Worm (Caenorhabditis elegans) whole organism, mixed stage, embryonic: ENCODE results near the gene etc-1.

Experiments used
- M03D4.4 ChIP-seq: sonication (generic microtip); optimal IDR thresholded peaks from 2 replicates; lab custom pipeline; 2017; ENCODE audit warnings: mild to moderate bottlenecking, missing genetic modification characterization, missing compliant biosample characterization
- bed-3 ChIP-seq: fragments of 200-800 bp; sonication (Bioruptor generic); optimal IDR thresholded peaks from 3 replicates; lab custom pipeline; 2018; ENCODE audit warnings: mild to moderate bottlenecking, missing genetic modification characterization, moderate library complexity, missing compliant biosample characterization
- blmp-1 ChIP-seq: fragments of 150-350 bp; optimal IDR thresholded peaks from 2 replicates; lab custom pipeline; 2014; ENCODE audit warnings: missing biosample characterization, missing genetic modification characterization
- ceh-39 ChIP-seq: fragments of 150-350 bp; optimal IDR thresholded peaks from 2 replicates; lab custom pipeline; 2014; ENCODE audit warnings: missing biosample characterization, missing genetic modification characterization
- ceh-43 ChIP-seq: fragments of 200-800 bp; sonication (Bioruptor generic); optimal IDR thresholded peaks from 2 replicates; lab custom pipeline; 2018; ENCODE audit warnings: mild to moderate bottlenecking, missing genetic modification characterization, moderate library complexity, missing compliant biosample characterization
- ceh-83 ChIP-seq: fragments of 200-800 bp; sonication (Bioruptor generic); optimal IDR thresholded peaks from 2 replicates; lab custom pipeline; 2018; ENCODE audit warnings: mild to moderate bottlenecking, missing genetic modification characterization, missing compliant biosample characterization
- ces-1 ChIP-seq: fragments of 150-350 bp; optimal IDR thresholded peaks from 2 replicates; lab custom pipeline; 2014; ENCODE audit warnings: missing biosample characterization, missing genetic modification reagents, missing genetic modification characterization
- cnd-1 ChIP-seq: fragments of 200-800 bp; sonication (Bioruptor generic); optimal IDR thresholded peaks from 2 replicates; lab custom pipeline; 2018; ENCODE audit warnings: mild to moderate bottlenecking, missing genetic modification characterization, missing compliant biosample characterization
- drap-1 ChIP-seq: fragments of 200-800 bp; sonication (Bioruptor generic); optimal IDR thresholded peaks from 3 replicates; lab custom pipeline; 2018; ENCODE audit warnings: mild to moderate bottlenecking, missing genetic modification characterization, missing compliant biosample characterization
- elt-1 ChIP-seq: sonication (generic microtip); optimal IDR thresholded peaks from 2 replicates; lab custom pipeline; 2017; ENCODE audit warnings: missing genetic modification characterization, mild to moderate bottlenecking, missing compliant biosample characterization, antibody characterized with exemption, moderate library complexity, borderline replicate concordance; ENCODE audit not compliant: insufficient read depth
- elt-3 ChIP-seq: fragments of 150-350 bp; optimal IDR thresholded peaks from 2 replicates; lab custom pipeline; 2014; ENCODE audit warnings: missing biosample characterization, missing genetic modification characterization
- flh-1 ChIP-seq: fragments of 200-800 bp; sonication (Bioruptor generic); optimal IDR thresholded peaks from 2 replicates; lab custom pipeline; 2018; ENCODE audit warnings: mild to moderate bottlenecking, missing genetic modification characterization, moderate library complexity, missing compliant biosample characterization
- ham-2 ChIP-seq: fragments of 200-800 bp; sonication (Bioruptor generic); optimal IDR thresholded peaks from 2 replicates; lab custom pipeline; 2018; ENCODE audit warnings: mild to moderate bottlenecking, missing genetic modification characterization, missing compliant biosample characterization
- hlh-1 ChIP-seq: fragments of 150-350 bp; optimal IDR thresholded peaks from 2 replicates; lab custom pipeline; 2014; ENCODE audit warnings: missing biosample characterization, missing genetic modification reagents, missing genetic modification characterization
- lin-13 ChIP-seq: fragments of 150-350 bp; optimal IDR thresholded peaks from 2 replicates; lab custom pipeline; 2014; ENCODE audit warnings: missing biosample characterization, missing genetic modification characterization
- lsy-2 ChIP-seq: fragments of 150-350 bp; optimal IDR thresholded peaks from 2 replicates; lab custom pipeline; 2014; ENCODE audit warnings: missing biosample characterization, missing genetic modification characterization
- mep-1 ChIP-seq: fragments of 150-350 bp; optimal IDR thresholded peaks from 2 replicates; lab custom pipeline; 2017; ENCODE audit warnings: missing biosample characterization, missing genetic modification reagents, missing genetic modification characterization, inconsistent platforms
- mls-2 ChIP-seq: sonication (generic microtip); optimal IDR thresholded peaks from 2 replicates; lab custom pipeline; 2016; ENCODE audit warnings: mild to moderate bottlenecking, missing genetic modification characterization, moderate library complexity, missing compliant biosample characterization
- nhr-12 ChIP-seq: fragments of 150-350 bp; optimal IDR thresholded peaks from 2 replicates; lab custom pipeline; 2014; ENCODE audit warnings: missing biosample characterization, missing genetic modification characterization
- nhr-2 ChIP-seq: fragments of 150-350 bp; optimal IDR thresholded peaks from 2 replicates; lab custom pipeline; 2014; ENCODE audit warnings: missing biosample characterization, missing genetic modification characterization
- nhr-237 ChIP-seq: fragments of 150-350 bp; optimal IDR thresholded peaks from 2 replicates; lab custom pipeline; 2014; ENCODE audit warnings: missing biosample characterization, missing genetic modification characterization
- nhr-28 ChIP-seq: fragments of 150-350 bp; optimal IDR thresholded peaks from 2 replicates; lab custom pipeline; 2014; ENCODE audit warnings: missing biosample characterization, missing genetic modification characterization
- nhr-76 ChIP-seq: sonication (generic microtip); optimal IDR thresholded peaks from 2 replicates; lab custom pipeline; 2017; ENCODE audit warnings: missing biosample characterization, missing genetic modification characterization
- pha-4 ChIP-seq: fragments of 150-350 bp; optimal IDR thresholded peaks from 2 replicates; lab custom pipeline; 2018; ENCODE audit warnings: missing biosample characterization, missing genetic modification reagents, missing genetic modification characterization
- sem-2 ChIP-seq: fragments of 200-800 bp; sonication (Bioruptor generic); optimal IDR thresholded peaks from 2 replicates; lab custom pipeline; 2018; ENCODE audit warnings: mild to moderate bottlenecking, missing genetic modification characterization, missing compliant biosample characterization
- snpc-4 ChIP-seq: fragments of 150-350 bp; optimal IDR thresholded peaks from 2 replicates; lab custom pipeline; 2014; ENCODE audit warnings: missing biosample characterization, missing genetic modification characterization
- tbx-8 ChIP-seq: fragments of 200-800 bp; sonication (Bioruptor generic); optimal IDR thresholded peaks from 2 replicates; lab custom pipeline; 2018; ENCODE audit warnings: mild to moderate bottlenecking, missing genetic modification characterization, moderate library complexity, missing compliant biosample characterization
- unc-120 ChIP-seq: sonication (generic microtip); optimal IDR thresholded peaks from 2 replicates; lab custom pipeline; 2017; ENCODE audit warnings: missing genetic modification characterization, missing compliant biosample characterization; ENCODE audit not compliant: poor library complexity, severe bottlenecking
- unc-39 ChIP-seq: fragments of 150-350 bp; optimal IDR thresholded peaks from 2 replicates; lab custom pipeline; 2014; ENCODE audit warnings: missing biosample characterization, missing genetic modification characterization
- unc-62 ChIP-seq: fragments of 150-350 bp; optimal IDR thresholded peaks from 2 replicates; lab custom pipeline; 2014; ENCODE audit warnings: missing biosample characterization, missing genetic modification reagents, missing genetic modification characterization
- zip-8 ChIP-seq: fragments of 150-350 bp; optimal IDR thresholded peaks from 2 replicates; lab custom pipeline; 2014; ENCODE audit warnings: missing biosample characterization, missing genetic modification characterization
- ztf-11 ChIP-seq: fragments of 150-350 bp; optimal IDR thresholded peaks from 2 replicates; lab custom pipeline; 2014; ENCODE audit warnings: missing biosample characterization, missing genetic modification characterization

etc-1 gene

ce11 chrII:8650644-8651159 is 13.9 kb upstream of the etc-1 start, which contains the start of gene pyr-1:
Gene pyr-1 (plus strand): TSS chrII:8651109.
- TF ChIP-seq blmp-1 (tag; lab: Kevin White, UChicago) = no peak
- TF ChIP-seq mep-1 (tag; lab: Kevin White, UChicago) = no peak
- TF ChIP-seq nhr-76 (tag; lab: Kevin White, UChicago) = no peak
- TF ChIP-seq nhr-2 = no peak
- TF ChIP-seq ztf-11 = no peak
- no peak for TF ChIP-seq nhr-237 (tag; lab: Kevin White, UChicago)
- no peak for TF ChIP-seq ham-2 (GFP tag; lab: Kevin White, UChicago)
- TF ChIP-seq bed-3 (GFP tag; lab: Kevin White, UChicago) = no peak
- no peak for TF ChIP-seq elt-1 (tag; lab: Kevin White, UChicago)
- no peak for TF ChIP-seq mls-2 (tag; lab: Kevin White, UChicago)
- no peak for TF ChIP-seq pha-4 (tag; lab: Kevin White, UChicago)
- no peak for TF ChIP-seq nhr-28 (tag; lab: Kevin White, UChicago)

DNA sequence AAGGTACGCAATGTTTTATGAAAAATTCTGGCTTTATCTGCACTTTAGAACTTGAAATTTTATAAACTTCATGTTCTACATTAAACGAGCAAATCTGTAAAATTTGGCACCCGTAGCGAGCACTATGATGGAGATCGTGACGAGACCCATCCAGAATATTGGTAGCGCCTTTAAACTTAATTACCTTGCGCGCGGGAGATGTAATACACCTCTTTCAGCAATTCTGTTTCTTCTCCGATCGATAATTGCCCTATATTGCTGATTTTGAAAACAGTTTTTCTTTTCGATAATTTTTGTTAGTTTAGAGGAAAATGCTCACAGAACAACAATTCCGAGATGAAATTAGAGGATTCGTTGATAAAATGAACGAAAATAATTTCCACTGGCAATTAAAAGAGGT is 5.8 kb upstream of the etc-1 start, which contains the start of gene atg-10:
TSS of gene atg-10 (plus strand) at position 301 of the 400 bp plus-strand sequence.
- TF ChIP-seq nhr-12 (no peak), lsy-2 (tag; lab: Kevin White, UChicago) (no peak), sem-2 (GFP tag; lab: Kevin White, UChicago) (no peak), ceh-43 (no peak), zip-8 (tag; lab: Kevin White, UChicago) (no peak), nhr-28 (tag; lab: Kevin White, UChicago) (no peak), snpc-4 (tag; lab: Kevin White, UChicago) (no peak)

- no peak for TF ChIP-seq elt-3
- TF ChIP-seq nhr-76 (tag; lab: Kevin White, UChicago) = no peak
- no peak for TF ChIP-seq pha-4 (tag; lab: Kevin White, UChicago)
- peak; percentile 56 for TF ChIP-seq zip-8 (tag; lab: Kevin White, UChicago)
- TF ChIP-seq ces-1 (GFP tag; lab: Kevin White, UChicago) = no peak
- TF ChIP-seq ceh-83 = no peak
Observed at ce11 chrII:8661539-8661938, 3.1 kb upstream of the etc-1 start, which contains the start of the genes piga-1 and eif-2Bepsilon. Gene piga-1 (minus strand): TSS chrII:8661712. Gene eif-2Bepsilon (plus strand): TSS chrII:8661869.

ce11 chrII:8668871-8669270 is 4.2 kb downstream of the etc-1 start:
- no peak for TF ChIP-seq ceh-83
- no peak for TF ChIP-seq M03D4.4
- TF ChIP-seq mls-2 (tag; lab: Kevin White, UChicago) = no peak
- no peak for TF ChIP-seq ceh-39 (tag; lab: Kevin White, UChicago)
- TF ChIP-seq sem-2 (GFP tag; lab: Kevin White, UChicago) = no peak
- no peak for TF ChIP-seq zip-8 (tag; lab: Kevin White, UChicago)
- TF ChIP-seq ceh-43 = no peak
- TF ChIP-seq unc-120 (tag; lab: Kevin White, UChicago) = no peak
- TF ChIP-seq elt-3 = no peak
- no peak for TF ChIP-seq cnd-1 (tag; lab: Kevin White, UChicago)
- no peak for TF ChIP-seq unc-62 (GFP tag; lab: Kevin White, UChicago)

- TF ChIP-seq drap-1 (no peak), nhr-12 (no peak), lin-13 (tag; lab: Kevin White, UChicago) (no peak), nhr-2 (no peak), unc-120 (tag; lab: Kevin White, UChicago) (no peak), ztf-11 (no peak), cnd-1 (tag; lab: Kevin White, UChicago) (no peak)
- TF ChIP-seq, all 35 proteins: peak for 0
Observed at ce11 chrII:8670835-8671234, 6.2 kb downstream of the etc-1 start.

DNA sequence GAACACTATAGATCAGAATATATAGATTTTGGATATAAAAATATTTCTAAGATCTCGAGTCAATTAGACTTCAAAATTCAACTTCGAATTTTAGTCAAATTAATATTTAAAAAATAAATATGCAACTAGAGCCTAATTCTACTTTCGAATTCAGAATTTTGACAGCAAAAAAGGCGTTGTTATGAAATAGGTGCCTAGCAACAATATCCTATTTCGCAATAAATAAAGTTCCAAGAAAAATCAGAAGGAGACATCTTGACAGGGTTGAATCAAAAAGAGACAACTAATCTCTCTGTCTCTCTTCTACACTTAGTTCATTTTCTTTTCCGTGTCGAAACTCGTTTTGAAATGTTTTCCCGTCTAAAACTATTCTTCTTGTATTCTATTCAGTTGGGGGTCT is 10.7 kb downstream of the etc-1 start:
- TF ChIP-seq hlh-1 (tag; lab: Kevin White, UChicago) = no peak
- no peak for TF ChIP-seq mls-2 (tag; lab: Kevin White, UChicago)
- no peak for TF ChIP-seq lin-13 (tag; lab: Kevin White, UChicago)
- no peak for TF ChIP-seq M03D4.4
- no peak for TF ChIP-seq lsy-2 (tag; lab: Kevin White, UChicago)
- no peak for TF ChIP-seq blmp-1 (tag; lab: Kevin White, UChicago)
- no peak for TF ChIP-seq tbx-8 (GFP tag; lab: Kevin White, UChicago)
- no peak for TF ChIP-seq flh-1
- TF ChIP-seq unc-39 (tag; lab: Kevin White, UChicago) = no peak
- no peak for TF ChIP-seq elt-3
- TF ChIP-seq drap-1 = no peak
- no peak for TF ChIP-seq elt-1 (tag; lab: Kevin White, UChicago)
- TF ChIP-seq nhr-12 = no peak
- no peak for TF ChIP-seq ces-1 (GFP tag; lab: Kevin White, UChicago)
- TF ChIP-seq ceh-83 = no peak
- no peak for TF ChIP-seq nhr-237 (tag; lab: Kevin White, UChicago)
